Worm (Caenorhabditis elegans) whole organism, early embryonic: Measurements from ENCODE around the gene bath-15.

Experiments used
- B0310.2 ChIP-seq: sonication (generic microtip); optimal IDR thresholded peaks from 2 replicates; lab custom pipeline; 2016; ENCODE audit warnings: mild to moderate bottlenecking, missing genetic modification characterization, missing compliant biosample characterization
- F13C5.2 ChIP-seq: sonication (generic microtip); optimal IDR thresholded peaks from 2 replicates; lab custom pipeline; 2017; ENCODE audit warnings: mild to moderate bottlenecking, missing genetic modification characterization, inconsistent platforms, missing compliant biosample characterization
- aly-1 ChIP-seq: sonication (generic microtip); optimal IDR thresholded peaks from 2 replicates; lab custom pipeline; 2016; ENCODE audit warnings: missing genetic modification characterization, missing compliant biosample characterization
- ama-1 ChIP-seq: fragments of 150-350 bp; optimal IDR thresholded peaks from 2 replicates; lab custom pipeline; 2014
- ceh-13 ChIP-seq: fragments of 200-800 bp; sonication (Bioruptor generic); optimal IDR thresholded peaks from 2 replicates; lab custom pipeline; 2018; ENCODE audit warnings: mild to moderate bottlenecking, missing genetic modification characterization, missing compliant biosample characterization
- ceh-36 ChIP-seq: sonication (generic microtip); optimal IDR thresholded peaks from 2 replicates; lab custom pipeline; 2016; ENCODE audit warnings: missing genetic modification characterization, inconsistent platforms, missing compliant biosample characterization
- ets-7 ChIP-seq: sonication (generic microtip); optimal IDR thresholded peaks from 2 replicates; lab custom pipeline; 2016; ENCODE audit warnings: missing genotype, missing genetic modification characterization, missing compliant biosample characterization
- flt-1 ChIP-seq: fragments of 200-800 bp; sonication (Bioruptor generic); IDR thresholded peaks from 2 replicates; pipeline ENCODE4 v1.3.6; 2022; ENCODE audit warnings: missing genetic modification characterization, missing compliant biosample characterization
- hmbx-1 ChIP-seq: sonication (generic microtip); optimal IDR thresholded peaks from 2 replicates; lab custom pipeline; 2016; ENCODE audit warnings: mild to moderate bottlenecking, missing genetic modification characterization, missing compliant biosample characterization
- hmg-4 ChIP-seq: fragments of 200-800 bp; sonication (Bioruptor generic); optimal IDR thresholded peaks from 2 replicates; lab custom pipeline; 2018; ENCODE audit warnings: mild to moderate bottlenecking, missing genetic modification characterization, missing compliant biosample characterization
- hnd-1 ChIP-seq: sonication (generic microtip); optimal IDR thresholded peaks from 2 replicates; lab custom pipeline; 2016; ENCODE audit warnings: missing genetic modification characterization, missing compliant biosample characterization
- pes-1 ChIP-seq: fragments of 200-800 bp; sonication (Bioruptor generic); IDR thresholded peaks from 2 replicates; pipeline ENCODE4 v1.3.6; 2022; ENCODE audit warnings: missing genetic modification reagents, missing genetic modification characterization, missing compliant biosample characterization
- scrt-1 ChIP-seq: fragments of 200-800 bp; sonication (Bioruptor generic); IDR thresholded peaks from 2 replicates; pipeline ENCODE4 v1.3.6; 2022; ENCODE audit warnings: missing genetic modification characterization, missing compliant biosample characterization
- sea-1 ChIP-seq: fragments of 200-800 bp; sonication (Bioruptor generic); conservative IDR thresholded peaks from 2 replicates; pipeline ENCODE4 v1.3.6; 2022; ENCODE audit warnings: missing genetic modification characterization, missing compliant biosample characterization
- tbx-11 ChIP-seq: fragments of 200-800 bp; sonication (Bioruptor generic); IDR thresholded peaks from 2 replicates; pipeline ENCODE4 v1.3.6; 2022; ENCODE audit warnings: missing genetic modification characterization, missing compliant biosample characterization
- tbx-37 ChIP-seq: fragments of 200-800 bp; sonication (Bioruptor generic); conservative IDR thresholded peaks from 2 replicates; pipeline ENCODE4 v1.3.6; 2022; ENCODE audit warnings: missing genetic modification reagents, missing genetic modification characterization, missing compliant biosample characterization
- tra-4 ChIP-seq: sonication (generic microtip); optimal IDR thresholded peaks from 2 replicates; lab custom pipeline; 2017; ENCODE audit warnings: missing genetic modification characterization, missing compliant biosample characterization

bath-15 gene

ce11 chrIII:7728494-7728893 lies 47.3 kb downstream of the bath-15 start:
- TF ChIP-seq hnd-1 (tag; lab: Kevin White, UChicago) (no peak), sea-1 (GFP tag; lab: Robert Waterston, UW) (no peak), ceh-36 (tag; lab: Kevin White, UChicago) (no peak), tra-4 (no peak), ceh-13 (GFP tag; lab: Kevin White, UChicago) (no peak), flt-1 (no peak), hmg-4 (GFP tag; lab: Kevin White, UChicago) (no peak), ama-1 (lab: Kevin White, UChicago) (no peak), scrt-1 (no peak), tbx-37 (GFP tag; lab: Robert Waterston, UW) (no peak), ets-7 (tag; lab: Kevin White, UChicago) (no peak), F13C5.2 (tag; lab: Kevin White, UChicago) (no peak), tbx-11 (GFP tag; lab: Robert Waterston, UW) (no peak), aly-1 (tag; lab: Kevin White, UChicago) (no peak), pes-1 (no peak), hmbx-1 (tag; lab: Kevin White, UChicago) (no peak), B0310.2 (no peak)

- TF ChIP-seq hmg-4 (GFP tag; lab: Kevin White, UChicago): no peak
Measured at ce11 chrIII:7726500-7726899, 49.3 kb downstream of the bath-15 start.

ce11 chrIII:7725483-7726250 lies 50.2 kb downstream of the bath-15 start:
- TF ChIP-seq flt-1 (no peak), aly-1 (tag; lab: Kevin White, UChicago) (peak; percentile 30)
